Fruit fly (Drosophila melanogaster): ENCODE measurements around the gene ss.

- TF ChIP-seq OdsH (GFP tag; optimal IDR thresholded peaks at IDR 0.05) (no peak), Hr39 (GFP tag; optimal IDR thresholded peaks at IDR 0.05) (no peak), Met (GFP tag; optimal IDR thresholded peaks at IDR 0.05) (no peak), Blimp-1 (GFP tag; optimal IDR thresholded peaks at IDR 0.05) (no peak), fd85E (GFP tag; optimal IDR thresholded peaks at IDR 0.05) (no peak), CG3032 (tag; optimal IDR thresholded peaks at IDR 0.05) (peak; percentile 18), CG6163 (GFP tag; IDR thresholded peaks at IDR 0.05) (peak; percentile 64; the same call in 2 of the 3 replicates), Ets21C (GFP tag; optimal IDR thresholded peaks at IDR 0.05) (no peak), CG8319 (GFP tag; optimal IDR thresholded peaks at IDR 0.05) (no peak)
These were observed 19.8 kb upstream of the ss start for dm6 chr3R:16423323-16423722.

All from whole organism, prepupa.